Worm (Caenorhabditis elegans) whole organism, young adult: ENCODE measurements around the gene T24A6.20.
A peak's percentile ranks its signal among the peaks of the same experiment; 100 is the strongest.

Source experiments
- B0019.2 ChIP-seq: fragments of 200-800 bp; sonication (Bioruptor generic); conservative IDR thresholded peaks from 2 replicates; pipeline ENCODE4 v1.3.6; 2022; ENCODE audit warnings: missing genetic modification reagents, missing genetic modification characterization, missing compliant biosample characterization
- B0336.3 ChIP-seq: fragments of 200-800 bp; sonication (Bioruptor generic); IDR thresholded peaks from 2 replicates; pipeline ENCODE4 v1.3.6; 2022; ENCODE audit warnings: missing genetic modification characterization, missing compliant biosample characterization
- F23B12.7 ChIP-seq: sonication (generic microtip); optimal IDR thresholded peaks from 2 replicates; lab custom pipeline; 2017; ENCODE audit warnings: missing genetic modification characterization, mild to moderate bottlenecking, missing compliant biosample characterization, antibody characterized with exemption, moderate library complexity; ENCODE audit not compliant: insufficient read depth
- F39B2.1 ChIP-seq: fragments of 200-800 bp; sonication (Bioruptor generic); IDR thresholded peaks from 2 replicates; pipeline ENCODE4 v1.3.6; 2022; ENCODE audit warnings: missing genetic modification reagents, missing genetic modification characterization, missing compliant biosample characterization
- F57A8.1 ChIP-seq: fragments of 200-800 bp; sonication (Bioruptor generic); optimal IDR thresholded peaks from 2 replicates; lab custom pipeline; 2018; ENCODE audit warnings: mild to moderate bottlenecking, missing genetic modification characterization, moderate library complexity, missing compliant biosample characterization
- F57C9.4 ChIP-seq: sonication (generic microtip); optimal IDR thresholded peaks from 2 replicates; lab custom pipeline; 2017; ENCODE audit warnings: mild to moderate bottlenecking, missing genetic modification characterization, missing compliant biosample characterization
- K12H6.12 ChIP-seq: fragments of 200-800 bp; sonication (Bioruptor generic); optimal IDR thresholded peaks from 2 replicates; lab custom pipeline; 2018; ENCODE audit warnings: mild to moderate bottlenecking, missing genetic modification characterization, missing compliant biosample characterization
- Y53F4B.3 ChIP-seq: fragments of 200-800 bp; sonication (Bioruptor generic); IDR thresholded peaks from 2 replicates; pipeline ENCODE4 v1.3.6; 2022; ENCODE audit warnings: missing genetic modification reagents, missing genetic modification characterization, missing compliant biosample characterization
- Y56A3A.18 ChIP-seq: fragments of 200-800 bp; sonication (Bioruptor generic); IDR thresholded peaks from 2 replicates; pipeline ENCODE4 v1.3.6; 2022; ENCODE audit warnings: missing genetic modification reagents, missing genetic modification characterization, missing compliant biosample characterization
- Y67H2A.10 ChIP-seq: fragments of 200-800 bp; sonication (Bioruptor generic); conservative IDR thresholded peaks from 2 replicates; pipeline ENCODE4 v1.3.6; 2022; ENCODE audit warnings: missing genetic modification reagents, missing genetic modification characterization, missing compliant biosample characterization
- Y79H2A.3 ChIP-seq: fragments of 200-800 bp; sonication (Bioruptor generic); conservative IDR thresholded peaks from 2 replicates; pipeline ENCODE4 v1.3.6; 2022; ENCODE audit warnings: missing genetic modification reagents, missing genetic modification characterization, missing compliant biosample characterization
- Y95B8A.8 ChIP-seq: fragments of 200-800 bp; sonication (Bioruptor generic); IDR thresholded peaks from 2 replicates; pipeline ENCODE4 v1.3.6; 2022; ENCODE audit warnings: missing genetic modification reagents, missing genetic modification characterization, missing compliant biosample characterization
- aptf-2 ChIP-seq: fragments of 200-800 bp; sonication (Bioruptor generic); conservative IDR thresholded peaks from 2 replicates; pipeline ENCODE4 v1.3.6; 2022; ENCODE audit warnings: missing genetic modification reagents, missing genetic modification characterization, missing compliant biosample characterization
- athp-1 ChIP-seq: sonication (generic microtip); optimal IDR thresholded peaks from 2 replicates; lab custom pipeline; 2017; ENCODE audit warnings: mild to moderate bottlenecking, missing genetic modification characterization, missing compliant biosample characterization
- attf-3 ChIP-seq: fragments of 200-800 bp; sonication (Bioruptor generic); conservative IDR thresholded peaks from 2 replicates; pipeline ENCODE4 v1.3.6; 2022; ENCODE audit warnings: missing genetic modification reagents, missing genetic modification characterization, missing compliant biosample characterization
- attf-5 ChIP-seq: fragments of 200-800 bp; sonication (Bioruptor generic); optimal IDR thresholded peaks from 2 replicates; lab custom pipeline; 2018; ENCODE audit warnings: mild to moderate bottlenecking, missing genetic modification characterization, missing compliant biosample characterization
- bed-1 ChIP-seq: fragments of 200-800 bp; sonication (Bioruptor generic); IDR thresholded peaks from 2 replicates; pipeline ENCODE4 v1.3.6; 2022; ENCODE audit warnings: missing genetic modification reagents, missing genetic modification characterization, missing compliant biosample characterization
- bed-2 ChIP-seq: fragments of 200-800 bp; sonication (Bioruptor generic); IDR thresholded peaks from 2 replicates; pipeline ENCODE4 v1.3.6; 2022; ENCODE audit warnings: missing genetic modification reagents, missing genetic modification characterization, missing compliant biosample characterization
- ccch-3 ChIP-seq: fragments of 200-800 bp; sonication (Bioruptor generic); optimal IDR thresholded peaks from 2 replicates; lab custom pipeline; 2018; ENCODE audit warnings: mild to moderate bottlenecking, missing genetic modification characterization, missing compliant biosample characterization
- ceh-40 ChIP-seq: fragments of 200-800 bp; sonication (Bioruptor generic); IDR thresholded peaks from 2 replicates; pipeline ENCODE4 v1.3.6; 2022; ENCODE audit warnings: missing genetic modification characterization, missing compliant biosample characterization
- dox-1 ChIP-seq: fragments of 200-800 bp; sonication (Bioruptor generic); IDR thresholded peaks from 2 replicates; pipeline ENCODE4 v1.3.6; 2022; ENCODE audit warnings: missing genetic modification reagents, missing genetic modification characterization, missing compliant biosample characterization
- dpff-1 ChIP-seq: sonication (generic microtip); optimal IDR thresholded peaks from 2 replicates; lab custom pipeline; 2017; ENCODE audit warnings: mild to moderate bottlenecking, missing genetic modification characterization, missing compliant biosample characterization
- egl-44 ChIP-seq: fragments of 200-800 bp; sonication (Bioruptor generic); IDR thresholded peaks from 2 replicates; pipeline ENCODE4 v1.3.6; 2022; ENCODE audit warnings: missing genetic modification reagents, missing genetic modification characterization, missing compliant biosample characterization
- fkh-3 ChIP-seq: sonication (generic microtip); optimal IDR thresholded peaks from 2 replicates; lab custom pipeline; 2016; ENCODE audit warnings: mild to moderate bottlenecking, missing genetic modification characterization, missing compliant biosample characterization
- hlh-26 ChIP-seq: fragments of 200-800 bp; sonication (Bioruptor generic); conservative IDR thresholded peaks from 2 replicates; pipeline ENCODE4 v1.3.6; 2022; ENCODE audit warnings: missing genetic modification reagents, missing genetic modification characterization, missing compliant biosample characterization
- hmg-1.2 ChIP-seq: fragments of 200-800 bp; sonication (Bioruptor generic); IDR thresholded peaks from 2 replicates; pipeline ENCODE4 v1.3.6; 2022; ENCODE audit warnings: missing genetic modification reagents, missing genetic modification characterization, missing compliant biosample characterization
- hrde-1 ChIP-seq: sonication (generic microtip); optimal IDR thresholded peaks from 2 replicates; lab custom pipeline; 2016; ENCODE audit warnings: missing genetic modification characterization, mild to moderate bottlenecking, missing compliant biosample characterization, moderate library complexity, missing genotype, missing genetic modification reagents, borderline replicate concordance
- let-526 ChIP-seq: fragments of 200-800 bp; sonication (Bioruptor generic); IDR thresholded peaks from 2 replicates; pipeline ENCODE4 v1.3.6; 2022; ENCODE audit warnings: missing genetic modification reagents, missing genetic modification characterization, missing compliant biosample characterization
- lin-40 ChIP-seq: sonication (generic microtip); optimal IDR thresholded peaks from 2 replicates; lab custom pipeline; 2016; ENCODE audit warnings: missing genetic modification characterization, mild to moderate bottlenecking, missing compliant biosample characterization, missing genotype, missing genetic modification reagents
- lin-54 ChIP-seq: fragments of 200-800 bp; sonication (Bioruptor generic); optimal IDR thresholded peaks from 2 replicates; lab custom pipeline; 2018; ENCODE audit warnings: mild to moderate bottlenecking, missing genetic modification characterization, missing compliant biosample characterization
- lsl-1 ChIP-seq: fragments of 200-800 bp; sonication (Bioruptor generic); optimal IDR thresholded peaks from 2 replicates; lab custom pipeline; 2018; ENCODE audit warnings: mild to moderate bottlenecking, missing genetic modification characterization, moderate library complexity, missing compliant biosample characterization
- madf-3 ChIP-seq: fragments of 200-800 bp; sonication (Bioruptor generic); IDR thresholded peaks from 2 replicates; pipeline ENCODE4 v1.3.6; 2022; ENCODE audit warnings: missing genetic modification reagents, missing genetic modification characterization, missing compliant biosample characterization
- madf-8 ChIP-seq: fragments of 200-800 bp; sonication (Bioruptor generic); conservative IDR thresholded peaks from 2 replicates; pipeline ENCODE4 v1.3.6; 2022; ENCODE audit warnings: missing genetic modification reagents, missing genetic modification characterization, missing compliant biosample characterization
- mes-4 ChIP-seq: sonication (generic microtip); optimal IDR thresholded peaks from 2 replicates; lab custom pipeline; 2016; ENCODE audit warnings: missing genotype, missing genetic modification characterization, missing compliant biosample characterization
- nfya-2 ChIP-seq: fragments of 200-800 bp; sonication (Bioruptor generic); IDR thresholded peaks from 2 replicates; pipeline ENCODE4 v1.3.6; 2022; ENCODE audit warnings: missing genetic modification reagents, missing genetic modification characterization, missing compliant biosample characterization
- nhr-27 ChIP-seq: fragments of 200-800 bp; sonication (Bioruptor generic); optimal IDR thresholded peaks from 2 replicates; lab custom pipeline; 2018; ENCODE audit warnings: mild to moderate bottlenecking, missing genetic modification characterization, moderate library complexity, missing compliant biosample characterization
- rec-8 ChIP-seq, 2 experiments: sonication (generic microtip); optimal IDR thresholded peaks; 2 replicates each; lab custom pipeline; 2016; ENCODE audit warnings: mild to moderate bottlenecking in 2 of 2, missing genetic modification characterization in 2 of 2, missing genetic modification reagents in 2 of 2, missing genotype in 2 of 2, missing biosample characterization in 1 of 2, missing compliant biosample characterization in 1 of 2, moderate library complexity in 1 of 2
- snpc-1.1 ChIP-seq: sonication (generic microtip); optimal IDR thresholded peaks from 2 replicates; lab custom pipeline; 2017; ENCODE audit warnings: missing genetic modification characterization, mild to moderate bottlenecking, missing compliant biosample characterization, antibody characterized with exemption, moderate library complexity, missing genotype, missing genetic modification reagents; ENCODE audit not compliant: insufficient read depth
- snpc-3.4 ChIP-seq: sonication (generic microtip); optimal IDR thresholded peaks from 2 replicates; lab custom pipeline; 2017; ENCODE audit warnings: missing genetic modification characterization, mild to moderate bottlenecking, missing compliant biosample characterization, antibody characterized with exemption, moderate library complexity, missing genotype, missing genetic modification reagents
- snpc-4 ChIP-seq, 5 experiments: fragments of 150-350 bp in 1 of 5; sonication (generic microtip) in 4 of 5; optimal IDR thresholded peaks; 2 replicates each; lab custom pipeline; 2014 to 2018; ENCODE audit warnings: missing genetic modification characterization in 5 of 5, missing biosample characterization in 3 of 5, antibody characterized with exemption in 2 of 5, mild to moderate bottlenecking in 2 of 5, missing compliant biosample characterization in 2 of 5, missing genotype in 2 of 5, moderate library complexity in 2 of 5, missing genetic modification reagents in 1 of 5
- tbp1 ChIP-seq: fragments of 200-800 bp; sonication (Bioruptor generic); optimal IDR thresholded peaks from 2 replicates; lab custom pipeline; 2018; ENCODE audit warnings: mild to moderate bottlenecking, missing genetic modification characterization, missing compliant biosample characterization
- unc-130 ChIP-seq: sonication (generic microtip); optimal IDR thresholded peaks from 2 replicates; lab custom pipeline; 2016; ENCODE audit warnings: missing genetic modification reagents, missing genetic modification characterization, missing compliant biosample characterization
- unc-62 ChIP-seq: fragments of 150-350 bp; optimal IDR thresholded peaks from 2 replicates; lab custom pipeline; 2014; ENCODE audit warnings: missing biosample characterization, missing genetic modification reagents, missing genetic modification characterization
- xnd-1 ChIP-seq: sonication (generic microtip); optimal IDR thresholded peaks from 2 replicates; lab custom pipeline; 2016; ENCODE audit warnings: missing genotype, missing genetic modification reagents, missing genetic modification characterization, missing compliant biosample characterization
- ztf-25 ChIP-seq: fragments of 200-800 bp; sonication (Bioruptor generic); IDR thresholded peaks from 2 replicates; pipeline ENCODE4 v1.3.6; 2022; ENCODE audit warnings: missing genetic modification reagents, missing genetic modification characterization, missing compliant biosample characterization
- ztf-28 ChIP-seq: fragments of 200-800 bp; sonication (Bioruptor generic); IDR thresholded peaks from 2 replicates; pipeline ENCODE4 v1.3.6; 2022; ENCODE audit warnings: missing genetic modification reagents, missing genetic modification characterization, missing compliant biosample characterization
- ztf-3 ChIP-seq: fragments of 200-800 bp; sonication (Bioruptor generic); optimal IDR thresholded peaks from 2 replicates; lab custom pipeline; 2018; ENCODE audit warnings: mild to moderate bottlenecking, missing genetic modification characterization, missing compliant biosample characterization

Gene T24A6.20

DNA sequence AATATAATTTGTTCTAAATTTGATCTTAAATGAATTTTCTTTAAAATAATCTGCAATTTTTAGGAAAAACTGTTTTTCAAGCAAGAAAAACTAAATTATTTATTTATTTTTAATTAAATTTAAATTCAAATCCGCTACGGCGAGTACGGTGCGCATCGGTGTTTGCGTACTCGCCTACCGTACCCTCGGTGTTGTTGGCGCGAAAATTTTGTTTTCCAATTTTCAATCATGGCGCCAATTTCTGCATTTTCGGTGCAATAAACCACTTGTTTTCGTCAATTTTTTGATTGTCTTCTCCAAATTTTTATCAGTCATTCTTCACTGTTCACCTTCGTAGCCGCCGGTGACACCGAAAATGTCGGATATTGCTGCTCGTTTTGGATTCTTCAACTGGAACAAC is 25.9 kb downstream of the T24A6.20 start, which contains the start of gene pygl-1 (continued):
- TF ChIP-seq Y56A3A.18 (GFP tag; lab: Robert Waterston, UW), result no peak
- TF ChIP-seq lin-40 (tag; lab: Kevin White, UChicago), result no peak
- TF ChIP-seq dox-1 (GFP tag; lab: Robert Waterston, UW), result peak; percentile 87
- no peak for TF ChIP-seq F23B12.7 (tag; lab: Kevin White, UChicago)
- TF ChIP-seq snpc-3.4 (tag; lab: Kevin White, UChicago), result peak; percentile 89
- TF ChIP-seq attf-3, result peak; percentile 84
- no peak for TF ChIP-seq K12H6.12 (tag; lab: Kevin White, UChicago)
- TF ChIP-seq ceh-40 (GFP tag; lab: Robert Waterston, UW), result no peak
- TF ChIP-seq B0336.3, result peak; percentile 84
- peak; percentile 97 for TF ChIP-seq madf-8 (GFP tag; lab: Robert Waterston, UW)
- TF ChIP-seq nfya-2 (GFP tag; lab: Robert Waterston, UW), result no peak
- peak; percentile 96 for TF ChIP-seq B0019.2
- no peak for TF ChIP-seq bed-1 (GFP tag; lab: Robert Waterston, UW)
- no peak for TF ChIP-seq attf-5 (GFP tag; lab: Kevin White, UChicago)
- peak; percentile 97 for TF ChIP-seq xnd-1 (tag; lab: Kevin White, UChicago)
- no peak for TF ChIP-seq F57A8.1 (GFP tag; lab: Kevin White, UChicago)
- 0 out of 2 replicates have a peak, but pooled peaks have one; percentile 33 for TF ChIP-seq bed-2 (GFP tag; lab: Robert Waterston, UW)
- no peak for TF ChIP-seq F39B2.1 (GFP tag; lab: Robert Waterston, UW)
- TF ChIP-seq snpc-4 (GFP tag; optimal IDR thresholded peaks at IDR 0.05; lab: Kevin White, UChicago), result peak; percentile 27
- peak in 2 of 4 experiments; percentile 35 to 65 for TF ChIP-seq snpc-4 (tag; optimal IDR thresholded peaks at IDR 0.05; lab: Kevin White, UChicago)
- no peak for TF ChIP-seq fkh-3 (tag; lab: Kevin White, UChicago)
- peak; percentile 94 for TF ChIP-seq lin-54 (GFP tag; lab: Kevin White, UChicago)
- TF ChIP-seq hmg-1.2, result peak; percentile 70
- TF ChIP-seq ztf-3 (GFP tag; lab: Kevin White, UChicago), result no peak
- peak; percentile 63 for TF ChIP-seq snpc-1.1 (tag; lab: Kevin White, UChicago)
- TF ChIP-seq rec-8 (tag; optimal IDR thresholded peaks at IDR 0.05; lab: Kevin White, UChicago), result no peak
- TF ChIP-seq Y53F4B.3 (GFP tag; lab: Robert Waterston, UW), result no peak
- peak; percentile 84 for TF ChIP-seq Y79H2A.3 (GFP tag; lab: Robert Waterston, UW)
- peak; percentile 95 for TF ChIP-seq Y95B8A.8 (GFP tag; lab: Robert Waterston, UW)
- peak; percentile 99 for TF ChIP-seq lsl-1 (GFP tag; lab: Kevin White, UChicago)
- TF ChIP-seq nhr-27 (tag; lab: Kevin White, UChicago), result no peak
- peak; percentile 36; the same call in 1 of the 2 replicates for TF ChIP-seq aptf-2 (GFP tag; lab: Robert Waterston, UW)
- peak; percentile 48 for TF ChIP-seq athp-1 (tag; lab: Kevin White, UChicago)
- no peak for TF ChIP-seq egl-44 (GFP tag; lab: Robert Waterston, UW)
- peak; percentile 59 for TF ChIP-seq tbp1
- TF ChIP-seq unc-130, result peak; percentile 95
- no peak for TF ChIP-seq let-526 (GFP tag; lab: Robert Waterston, UW)
- peak; percentile 69; the same call in 1 of the 2 replicates for TF ChIP-seq ztf-28 (GFP tag; lab: Robert Waterston, UW)
- no peak for TF ChIP-seq hlh-26 (GFP tag; lab: Robert Waterston, UW)
- no peak for TF ChIP-seq unc-62 (GFP tag; lab: Kevin White, UChicago)
- peak; percentile 90 for TF ChIP-seq madf-3 (GFP tag; lab: Robert Waterston, UW)
- TF ChIP-seq hrde-1 (tag; lab: Kevin White, UChicago), result peak; percentile 71
- TF ChIP-seq Y67H2A.10 (GFP tag; lab: Robert Waterston, UW), result 0 out of 2 replicates have a peak, but pooled peaks have one; percentile 40
- no peak for TF ChIP-seq ccch-3 (GFP tag; lab: Kevin White, UChicago)
- no peak for TF ChIP-seq dpff-1
- no peak for TF ChIP-seq ztf-25 (GFP tag; lab: Robert Waterston, UW)
- no peak for TF ChIP-seq F57C9.4 (tag; lab: Kevin White, UChicago)
- TF ChIP-seq mes-4 (tag; lab: Kevin White, UChicago), result no peak
